Worm (Caenorhabditis elegans): Measurements from ENCODE around the gene C25D7.10.

DNA sequence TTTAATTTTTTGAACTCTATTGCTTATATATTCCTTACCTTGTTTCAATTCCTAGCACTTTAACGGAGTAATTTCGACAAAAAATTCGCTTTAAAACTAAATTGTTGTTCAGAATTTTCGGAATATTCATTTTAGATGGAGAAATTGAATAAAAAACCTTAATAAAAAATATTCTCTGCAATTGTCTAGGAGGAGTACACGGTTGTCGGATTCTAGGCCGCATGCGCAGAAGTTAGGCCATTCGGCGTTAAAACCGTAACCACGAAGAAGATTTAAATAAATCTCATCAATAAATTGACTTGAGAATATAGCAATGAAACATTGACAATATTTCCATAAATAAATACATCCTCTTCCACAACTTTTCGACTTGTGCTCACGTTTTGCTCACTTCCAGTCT is 15.0 kb downstream of the C25D7.10 start, which contains the start of the genes C01G10.10 and C01G10.9:
- TF ChIP-seq pqm-1 (tag; optimal IDR thresholded peaks at IDR 0.05) (no peak), dpl-1 (GFP tag; optimal IDR thresholded peaks at IDR 0.05) (peak; percentile 45 to 67 (median 56)), nhr-76 (tag; optimal IDR thresholded peaks at IDR 0.05) (no peak), nhr-237 (tag; optimal IDR thresholded peaks at IDR 0.05) (no peak)
